Fruit fly (Drosophila melanogaster) whole organism, embryonic: ENCODE data around the gene CG33158.

Experiments
- Antp ChIP-seq: fragments of 200-800 bp; sonication (Bioruptor generic); optimal IDR thresholded peaks from 3 replicates; lab custom pipeline; 2016; ENCODE audit warnings: missing biosample characterization, missing genetic modification characterization
- Atf6 ChIP-seq: fragments of 200-800 bp; sonication (Bioruptor generic); IDR thresholded peaks from 2 replicates; pipeline ENCODE4 v1.3.6; 2022; ENCODE audit warnings: missing biosample characterization, missing genetic modification characterization
- Awh ChIP-seq: fragments of 200-800 bp; sonication (Bioruptor generic); IDR thresholded peaks from 2 replicates; pipeline ENCODE4, ENCODE4 v1.3.6; 2022; ENCODE audit warnings: missing biosample characterization, missing genetic modification characterization
- Bteb2 ChIP-seq: fragments of 200-800 bp; sonication (Bioruptor generic); optimal IDR thresholded peaks from 2 replicates; lab custom pipeline; 2016; ENCODE audit warnings: missing biosample characterization, missing genetic modification characterization
- CG10267 ChIP-seq: fragments of 200-800 bp; sonication (Bioruptor generic); optimal IDR thresholded peaks from 2 replicates; lab custom pipeline; 2018; ENCODE audit warnings: missing biosample characterization, mild to moderate bottlenecking, missing genetic modification characterization, moderate library complexity
- CG1233 ChIP-seq: fragments of 200-800 bp; sonication (Bioruptor generic); optimal IDR thresholded peaks from 4 replicates; lab custom pipeline; 2018; ENCODE audit warnings: missing biosample characterization, mild to moderate bottlenecking, missing genetic modification characterization
- CG13123 ChIP-seq: fragments of 200-800 bp; sonication (Bioruptor generic); optimal IDR thresholded peaks from 2 replicates; lab custom pipeline; 2016; ENCODE audit warnings: missing biosample characterization, missing genetic modification characterization
- CG13775 ChIP-seq: fragments of 200-800 bp; sonication (Bioruptor generic); optimal IDR thresholded peaks from 3 replicates; lab custom pipeline; 2017; ENCODE audit warnings: missing biosample characterization, mild to moderate bottlenecking, missing genetic modification characterization
- CG15514 ChIP-seq: fragments of 200-800 bp; sonication (Bioruptor generic); optimal IDR thresholded peaks from 3 replicates; lab custom pipeline; 2017; ENCODE audit warnings: missing biosample characterization, missing genetic modification characterization, mild to moderate bottlenecking, moderate library complexity, missing genetic modification reagents
- CG17328 ChIP-seq: fragments of 200-800 bp; sonication (Bioruptor generic); IDR thresholded peaks from 2 replicates; pipeline ENCODE4 v1.3.6; 2022; ENCODE audit warnings: missing biosample characterization, missing genetic modification characterization
- CG18262 ChIP-seq: fragments of 200-800 bp; optimal IDR thresholded peaks from 3 replicates; lab custom pipeline; 2019; ENCODE audit warnings: missing biosample characterization, mild to moderate bottlenecking, missing genetic modification characterization, moderate library complexity
- CG34224 ChIP-seq: fragments of 200-800 bp; sonication (Bioruptor generic); IDR thresholded peaks from 3 replicates; pipeline ENCODE4 v1.3.6; 2022; ENCODE audit warnings: missing biosample characterization, missing genetic modification characterization; ENCODE audit not compliant: partially characterized antibody
- CG3838 ChIP-seq: fragments of 200-800 bp; sonication (Bioruptor generic); optimal IDR thresholded peaks from 3 replicates; lab custom pipeline; 2016; ENCODE audit warnings: missing biosample characterization, missing genetic modification characterization
- CG5245 ChIP-seq: fragments of 200-800 bp; sonication (Bioruptor generic); optimal IDR thresholded peaks from 3 replicates; lab custom pipeline; 2016; ENCODE audit warnings: missing biosample characterization, missing genetic modification characterization
- CG6683 ChIP-seq: fragments of 200-800 bp; sonication (Bioruptor generic); optimal IDR thresholded peaks from 2 replicates; lab custom pipeline; 2017; ENCODE audit warnings: missing biosample characterization, mild to moderate bottlenecking, missing genetic modification characterization, missing genetic modification reagents
- CG6813 ChIP-seq: fragments of 200-800 bp; sonication (Bioruptor generic); optimal IDR thresholded peaks from 2 replicates; lab custom pipeline; 2017; ENCODE audit warnings: missing biosample characterization, missing genetic modification characterization, mild to moderate bottlenecking, moderate library complexity, missing genetic modification reagents
- CG8388 ChIP-seq: fragments of 200-800 bp; sonication (Bioruptor generic); optimal IDR thresholded peaks from 2 replicates; lab custom pipeline; 2019; ENCODE audit warnings: missing biosample characterization, mild to moderate bottlenecking, missing genetic modification characterization, moderate library complexity
- CG8924 ChIP-seq: fragments of 200-800 bp; optimal IDR thresholded peaks from 3 replicates; lab custom pipeline; 2019; ENCODE audit warnings: missing biosample characterization, mild to moderate bottlenecking, missing genetic modification characterization, moderate library complexity
- CG8944 ChIP-seq: fragments of 200-800 bp; sonication (Bioruptor generic); optimal IDR thresholded peaks from 3 replicates; lab custom pipeline; 2016; ENCODE audit warnings: missing biosample characterization, missing genetic modification characterization
- CG9797 ChIP-seq: fragments of 200-800 bp; sonication (Bioruptor generic); optimal IDR thresholded peaks from 3 replicates; lab custom pipeline; 2018; ENCODE audit warnings: missing biosample characterization, mild to moderate bottlenecking, missing genetic modification characterization
- Camta ChIP-seq: fragments of 200-800 bp; sonication (Bioruptor generic); optimal IDR thresholded peaks from 2 replicates; lab custom pipeline; 2016; ENCODE audit warnings: missing biosample characterization, missing genetic modification characterization
- ERR ChIP-seq: fragments of 200-800 bp; sonication (Bioruptor generic); optimal IDR thresholded peaks from 2 replicates; lab custom pipeline; 2016; ENCODE audit warnings: missing biosample characterization, missing genetic modification characterization
- HLH54F ChIP-seq: fragments of 200-800 bp; sonication (Bioruptor generic); optimal IDR thresholded peaks from 3 replicates; lab custom pipeline; 2016; ENCODE audit warnings: missing biosample characterization, missing genetic modification characterization
- MESR4 ChIP-seq: fragments of 200-800 bp; sonication (Bioruptor generic); optimal IDR thresholded peaks from 2 replicates; lab custom pipeline; 2018; ENCODE audit warnings: missing biosample characterization, mild to moderate bottlenecking, missing genetic modification characterization, moderate library complexity
- NC2α ChIP-seq: fragments of 200-800 bp; sonication (Bioruptor generic); optimal IDR thresholded peaks from 2 replicates; lab custom pipeline; 2016; ENCODE audit warnings: missing biosample characterization, missing genetic modification characterization
- PHDP ChIP-seq: fragments of 200-800 bp; sonication (Bioruptor generic); optimal IDR thresholded peaks from 3 replicates; lab custom pipeline; 2018; ENCODE audit warnings: missing biosample characterization, mild to moderate bottlenecking, missing genetic modification characterization, moderate library complexity
- Six4 ChIP-seq: fragments of 200-800 bp; sonication (Bioruptor generic); optimal IDR thresholded peaks from 2 replicates; lab custom pipeline; 2016; ENCODE audit warnings: missing biosample characterization, missing genetic modification characterization
- TFAM ChIP-seq: fragments of 200-800 bp; sonication (Bioruptor generic); optimal IDR thresholded peaks from 2 replicates; lab custom pipeline; 2017; ENCODE audit warnings: missing biosample characterization, missing genetic modification characterization, inconsistent platforms
- amos ChIP-seq: fragments of 200-800 bp; sonication (Bioruptor generic); IDR thresholded peaks from 2 replicates; pipeline ENCODE4 v1.3.6; 2022; ENCODE audit warnings: missing biosample characterization, missing genetic modification characterization; ENCODE audit not compliant: partially characterized antibody
- aop ChIP-seq: fragments of 200-800 bp; sonication (Bioruptor generic); IDR thresholded peaks from 2 replicates; pipeline ENCODE4 v1.3.6; 2022; ENCODE audit warnings: missing biosample characterization, missing genetic modification characterization
- ara ChIP-seq: fragments of 200-800 bp; sonication (Bioruptor generic); IDR thresholded peaks from 2 replicates; pipeline ENCODE4 v1.3.6; 2022; ENCODE audit warnings: missing biosample characterization, missing genetic modification characterization
- az2 ChIP-seq: fragments of 200-800 bp; sonication (Bioruptor generic); optimal IDR thresholded peaks from 3 replicates; lab custom pipeline; 2016; ENCODE audit warnings: missing biosample characterization, missing genetic modification characterization
- bab2 ChIP-seq: fragments of 200-800 bp; sonication (Bioruptor generic); optimal IDR thresholded peaks from 2 replicates; lab custom pipeline; 2016; ENCODE audit warnings: missing biosample characterization, missing genetic modification characterization
- cato ChIP-seq: fragments of 200-800 bp; sonication (Bioruptor generic); optimal IDR thresholded peaks from 2 replicates; lab custom pipeline; 2016; ENCODE audit warnings: missing biosample characterization, missing genetic modification characterization, borderline replicate concordance
- cg ChIP-seq: fragments of 200-800 bp; sonication (Bioruptor generic); optimal IDR thresholded peaks from 3 replicates; lab custom pipeline; 2019; ENCODE audit warnings: missing biosample characterization, mild to moderate bottlenecking, missing genetic modification characterization, moderate library complexity
- ems ChIP-seq: fragments of 200-800 bp; sonication (Bioruptor generic); optimal IDR thresholded peaks from 3 replicates; lab custom pipeline; 2016; ENCODE audit warnings: missing biosample characterization, missing genetic modification characterization
- eyg ChIP-seq: fragments of 200-800 bp; sonication (Bioruptor generic); optimal IDR thresholded peaks from 3 replicates; lab custom pipeline; 2016; ENCODE audit warnings: missing biosample characterization, missing genetic modification characterization
- fru ChIP-seq: fragments of >200 bp; optimal IDR thresholded peaks from 2 replicates; lab custom pipeline; 2017
- grn ChIP-seq: fragments of 200-800 bp; sonication (Bioruptor generic); optimal IDR thresholded peaks from 3 replicates; lab custom pipeline; 2017; ENCODE audit warnings: missing biosample characterization, missing genetic modification characterization
- gsb ChIP-seq: fragments of 200-800 bp; sonication (Bioruptor generic); IDR thresholded peaks from 2 replicates; pipeline ENCODE4 v1.3.6; 2022; ENCODE audit warnings: missing biosample characterization, missing genetic modification characterization
- h ChIP-seq: fragments of >200 bp; optimal IDR thresholded peaks from 2 replicates; lab custom pipeline; 2017
- jigr1 ChIP-seq: fragments of 200-800 bp; sonication (Bioruptor generic); IDR thresholded peaks from 3 replicates; pipeline ENCODE4 v1.3.6; 2022; ENCODE audit warnings: missing biosample characterization, missing genetic modification characterization
- jumu ChIP-seq: fragments of 200-800 bp; sonication (Bioruptor generic); optimal IDR thresholded peaks from 3 replicates; lab custom pipeline; 2016; ENCODE audit warnings: missing biosample characterization, missing genetic modification characterization
- nom ChIP-seq: fragments of 200-800 bp; sonication (Bioruptor generic); optimal IDR thresholded peaks from 2 replicates; lab custom pipeline; 2017; ENCODE audit warnings: missing biosample characterization, missing genetic modification characterization, mild to moderate bottlenecking, moderate library complexity, missing genetic modification reagents
- oc ChIP-seq: fragments of 200-800 bp; sonication (Bioruptor generic); optimal IDR thresholded peaks from 2 replicates; lab custom pipeline; 2018; ENCODE audit warnings: missing biosample characterization, mild to moderate bottlenecking, missing genetic modification characterization, moderate library complexity
- p53 ChIP-seq: fragments of 200-800 bp; sonication (Bioruptor generic); optimal IDR thresholded peaks from 2 replicates; lab custom pipeline; 2016; ENCODE audit warnings: missing biosample characterization, missing genetic modification characterization
- pan ChIP-seq, 4 experiments: fragments of >200 bp in 3 of 4; fragments of 200-800 bp in 1 of 4; sonication (Bioruptor generic) in 1 of 4; optimal IDR thresholded peaks in 3 of 4; IDR thresholded peaks in 1 of 4; 2 replicates each; pipeline versions ENCODE4 v1.3.6 to Lab custom; 2017 to 2022; ENCODE audit warnings: missing biosample characterization in 2 of 4, missing genetic modification characterization in 2 of 4, mixed read lengths in 1 of 4
- pros ChIP-seq: fragments of 200-800 bp; sonication (Bioruptor generic); optimal IDR thresholded peaks from 3 replicates; lab custom pipeline; 2019; ENCODE audit warnings: missing biosample characterization, mild to moderate bottlenecking, missing genetic modification characterization, moderate library complexity
- sima ChIP-seq: fragments of 200-800 bp; sonication (Bioruptor generic); optimal IDR thresholded peaks from 2 replicates; lab custom pipeline; 2016; ENCODE audit warnings: missing biosample characterization, missing genetic modification characterization
- stc ChIP-seq: fragments of 200-800 bp; sonication (Bioruptor generic); IDR thresholded peaks from 2 replicates; pipeline ENCODE4 v1.3.6; 2022; ENCODE audit warnings: missing biosample characterization, missing genetic modification characterization
- tll ChIP-seq, 2 experiments: fragments of 200-800 bp in 1 of 2; fragments of >200 bp in 1 of 2; sonication (Bioruptor generic) in 1 of 2; optimal IDR thresholded peaks; 2 replicates each; lab custom pipeline; 2017 to 2019; ENCODE audit warnings: missing biosample characterization in 2 of 2, missing genetic modification characterization in 2 of 2, mild to moderate bottlenecking in 1 of 2, moderate library complexity in 1 of 2
- zen ChIP-seq: fragments of 200-800 bp; sonication (Bioruptor generic); optimal IDR thresholded peaks from 3 replicates; lab custom pipeline; 2018; ENCODE audit warnings: missing biosample characterization, mild to moderate bottlenecking, missing genetic modification characterization, moderate library complexity

Gene CG33158

dm6 chr3L:16544220-16544619 lies 124.8 kb downstream of the CG33158 start (continued):
- TF ChIP-seq CG9797 (no peak), gsb (GFP tag; lab: Robert Waterston, UW) (no peak), jigr1 (GFP tag; lab: Robert Waterston, UW) (no peak), PHDP (tag; lab: Kevin White, UChicago) (peak; percentile 35), CG6813 (GFP tag; lab: Kevin White, UChicago) (no peak), sima (GFP tag; lab: Kevin White, UChicago) (no peak), MESR4 (GFP tag; lab: Kevin White, UChicago) (no peak), p53 (GFP tag; lab: Kevin White, UChicago) (no peak), ems (GFP tag; lab: Kevin White, UChicago) (no peak), CG34224 (GFP tag; lab: Robert Waterston, UW) (no peak), nom (GFP tag; lab: Kevin White, UChicago) (no peak), Camta (GFP tag; lab: Kevin White, UChicago) (peak; percentile 11), Awh (GFP tag; lab: Robert Waterston, UW) (no peak), CG15514 (GFP tag; lab: Kevin White, UChicago) (no peak), Atf6 (GFP tag; lab: Robert Waterston, UW) (no peak), CG17328 (peak; percentile 71; the same call in 1 of the 2 replicates), CG8924 (no peak), Antp (peak; percentile 43), NC2α (GFP tag; lab: Kevin White, UChicago) (no peak), CG5245 (GFP tag; lab: Kevin White, UChicago) (peak; percentile 20), ERR (GFP tag; lab: Kevin White, UChicago) (no peak), CG18262 (tag; lab: Kevin White, UChicago) (no peak), TFAM (no peak), CG10267 (peak; percentile 34), tll (GFP tag; optimal IDR thresholded peaks at IDR 0.05; lab: Kevin White, UChicago) (no peak), CG6683 (GFP tag; lab: Kevin White, UChicago) (no peak), grn (GFP tag; lab: Kevin White, UChicago) (no peak), CG8388 (GFP tag; lab: Kevin White, UChicago) (peak; percentile 50), CG1233 (GFP tag; lab: Kevin White, UChicago) (no peak), CG13775 (GFP tag; lab: Kevin White, UChicago) (no peak), eyg (GFP tag; lab: Kevin White, UChicago) (no peak), zen (tag; lab: Kevin White, UChicago) (no peak), CG3838 (no peak), fru (lab: Kevin White, UChicago) (no peak), Bteb2 (GFP tag; lab: Kevin White, UChicago) (no peak), HLH54F (GFP tag; lab: Kevin White, UChicago) (no peak), ara (no peak; the same call in 1 of the 2 replicates), stc (no peak), jumu (GFP tag; lab: Kevin White, UChicago) (peak; percentile 1), cg (GFP tag; lab: Kevin White, UChicago) (no peak), cato (GFP tag; lab: Kevin White, UChicago) (no peak), az2 (GFP tag; lab: Kevin White, UChicago) (peak; percentile 46), CG13123 (GFP tag; lab: Kevin White, UChicago) (no peak), pros (GFP tag; lab: Kevin White, UChicago) (no peak), bab2 (GFP tag; lab: Kevin White, UChicago) (no peak), pan (optimal IDR thresholded peaks at IDR 0.05; lab: Kevin White, UChicago) (no peak), pan (GFP tag; optimal IDR thresholded peaks at IDR 0.05 in 1 of 2, IDR thresholded peaks at IDR 0.05 in 1 of 2) (peak in 1 of 2 experiments; percentile 44), amos (GFP tag; lab: Robert Waterston, UW) (no peak), CG8944 (GFP tag; lab: Kevin White, UChicago) (peak; percentile 16), aop (GFP tag; lab: Robert Waterston, UW) (no peak), Six4 (GFP tag; lab: Kevin White, UChicago) (peak; percentile 1), oc (tag; lab: Kevin White, UChicago) (peak; percentile 46), h (lab: Kevin White, UChicago) (no peak)
